Worm (Caenorhabditis elegans): ENCODE data around the gene rgef-1.
A peak's percentile ranks its signal among the peaks of the same experiment; 100 is the strongest.

Gene rgef-1

ce11 chrV:9531477-9531876, 30.0 kb downstream of the rgef-1 start, which contains the start of the genes C50F4.10 and pfk-1.2:
Gene C50F4.10 (minus strand): TSS chrV:9531577.
Gene pfk-1.2 (plus strand): TSS chrV:9531801.
- no peak for TF ChIP-seq spr-1 (tag; optimal IDR thresholded peaks at IDR 0.05)
- TF ChIP-seq ZK337.2 (GFP tag; IDR thresholded peaks at IDR 0.05) = no peak
- no peak for TF ChIP-seq ceh-28 (tag; optimal IDR thresholded peaks at IDR 0.05)

- TF ChIP-seq ceh-44 (GFP tag; IDR thresholded peaks at IDR 0.05) (no peak), aha-1 (tag) (peak; percentile 96)
Measured at ce11 chrV:9527984-9528383, 33.5 kb downstream of the rgef-1 start.

ce11 chrV:9527337-9527736, 34.1 kb downstream of the rgef-1 start:
- peak; percentile 4 for TF ChIP-seq pqm-1 (tag; optimal IDR thresholded peaks at IDR 0.05)
- TF ChIP-seq nhr-25 (tag; optimal IDR thresholded peaks at IDR 0.05; ENCODE audit: borderline replicate concordance, insufficient read depth) = no peak
- TF ChIP-seq nhr-28 (tag; optimal IDR thresholded peaks at IDR 0.05) = peak; percentile 42
- no peak for TF ChIP-seq dpl-1 (GFP tag; optimal IDR thresholded peaks at IDR 0.05)
- no peak for TF ChIP-seq sdz-12 (GFP tag; optimal IDR thresholded peaks at IDR 0.05)
- TF ChIP-seq T20F7.1 (GFP tag; optimal IDR thresholded peaks at IDR 0.05) = no peak
- no peak for TF ChIP-seq ceh-62 (tag; optimal IDR thresholded peaks at IDR 0.05)
- no peak for TF ChIP-seq Y48G9A.11 (GFP tag; IDR thresholded peaks at IDR 0.05)
- peak; percentile 57 for TF ChIP-seq nhr-77 (tag; optimal IDR thresholded peaks at IDR 0.05)
- peak; percentile 38 for TF ChIP-seq dmd-6 (GFP tag; IDR thresholded peaks at IDR 0.05)
- no peak for TF ChIP-seq nhr-48 (tag; optimal IDR thresholded peaks at IDR 0.05)
- no peak for TF ChIP-seq skn-1 (tag; optimal IDR thresholded peaks at IDR 0.05)
- no peak for TF ChIP-seq gei-8 (GFP tag; optimal IDR thresholded peaks at IDR 0.05)
- TF ChIP-seq hlh-11 (tag; optimal IDR thresholded peaks at IDR 0.05) = no peak
- peak in 1 of 2 experiments; percentile 16 for TF ChIP-seq unc-62 (GFP tag; optimal IDR thresholded peaks at IDR 0.05 in 1 of 2)
- no peak for TF ChIP-seq unc-62 (tag; optimal IDR thresholded peaks at IDR 0.05)
- TF ChIP-seq dmd-9 (GFP tag; IDR thresholded peaks at IDR 0.05) = no peak
- TF ChIP-seq spr-3 (GFP tag; optimal IDR thresholded peaks at IDR 0.05) = no peak
- TF ChIP-seq daf-16 (GFP tag; optimal IDR thresholded peaks at IDR 0.05) = no peak
- TF ChIP-seq daf-16 (tag; optimal IDR thresholded peaks at IDR 0.05) = peak; percentile 39
- no peak for TF ChIP-seq nhr-111 (GFP tag; optimal IDR thresholded peaks at IDR 0.05)
- TF ChIP-seq mxl-2 (GFP tag; conservative IDR thresholded peaks at IDR 0.05) = no peak
- no peak for TF ChIP-seq vab-7 (GFP tag; IDR thresholded peaks at IDR 0.05)
- TF ChIP-seq nhr-237 (tag; optimal IDR thresholded peaks at IDR 0.05) = no peak
- no peak for TF ChIP-seq ctbp-1 (GFP tag; IDR thresholded peaks at IDR 0.05)
- no peak for TF ChIP-seq ceh-20 (GFP tag; IDR thresholded peaks at IDR 0.05)
- TF ChIP-seq madf-5 (GFP tag; IDR thresholded peaks at IDR 0.05) = no peak
- TF ChIP-seq egl-27 (tag; optimal IDR thresholded peaks at IDR 0.05) = no peak
- no peak for TF ChIP-seq tag-97 (GFP tag; IDR thresholded peaks at IDR 0.05)
- TF ChIP-seq R02D3.7 (tag; optimal IDR thresholded peaks at IDR 0.05) = no peak
- TF ChIP-seq attf-4 (tag; optimal IDR thresholded peaks at IDR 0.05) = no peak

- no peak for TF ChIP-seq lin-38 (GFP tag; IDR thresholded peaks at IDR 0.05)
- TF ChIP-seq hlh-11 (tag; optimal IDR thresholded peaks at IDR 0.05) = peak; percentile 69
- peak; percentile 45 for TF ChIP-seq hlh-30 (tag; optimal IDR thresholded peaks at IDR 0.05; ENCODE audit: insufficient read depth)
- peak; percentile 82 for TF ChIP-seq nhr-28 (tag; optimal IDR thresholded peaks at IDR 0.05)
- TF ChIP-seq nhr-77 (tag; optimal IDR thresholded peaks at IDR 0.05) = peak; percentile 51
- TF ChIP-seq pqm-1 (tag; optimal IDR thresholded peaks at IDR 0.05) = peak; percentile 91
- no peak for TF ChIP-seq dmd-9 (GFP tag; IDR thresholded peaks at IDR 0.05)
- no peak for TF ChIP-seq aha-1 (tag)
- peak; percentile 51 for TF ChIP-seq mxl-3 (GFP tag; optimal IDR thresholded peaks at IDR 0.05)
- peak in 1 of 2 experiments; percentile 88 for TF ChIP-seq unc-62 (GFP tag; optimal IDR thresholded peaks at IDR 0.05 in 1 of 2)
- no peak for TF ChIP-seq unc-62 (tag; optimal IDR thresholded peaks at IDR 0.05)
- peak; percentile 86 for TF ChIP-seq php-3 (GFP tag; IDR thresholded peaks at IDR 0.05)
- TF ChIP-seq dmd-6 (GFP tag; IDR thresholded peaks at IDR 0.05) = peak; percentile 83
- TF ChIP-seq daf-16 (GFP tag; optimal IDR thresholded peaks at IDR 0.05) = no peak
- peak; percentile 49 for TF ChIP-seq daf-16 (tag; optimal IDR thresholded peaks at IDR 0.05)
Measured at ce11 chrV:9526470-9526869, 35.0 kb downstream of the rgef-1 start, which contains the start of gene C50F4.1. Gene C50F4.1 (plus strand): TSS chrV:9526793.

Measured in whole organism, L4 larva.